Worm (Caenorhabditis elegans) whole organism, early embryonic: ENCODE measurements around the gene wdr-5.3.

ENCODE experiments used
- B0310.2 ChIP-seq: sonication (generic microtip); optimal IDR thresholded peaks from 2 replicates; lab custom pipeline; 2016; ENCODE audit warnings: mild to moderate bottlenecking, missing genetic modification characterization, missing compliant biosample characterization
- F13C5.2 ChIP-seq: sonication (generic microtip); optimal IDR thresholded peaks from 2 replicates; lab custom pipeline; 2017; ENCODE audit warnings: mild to moderate bottlenecking, missing genetic modification characterization, inconsistent platforms, missing compliant biosample characterization
- aly-1 ChIP-seq: sonication (generic microtip); optimal IDR thresholded peaks from 2 replicates; lab custom pipeline; 2016; ENCODE audit warnings: missing genetic modification characterization, missing compliant biosample characterization
- ama-1 ChIP-seq: fragments of 150-350 bp; optimal IDR thresholded peaks from 2 replicates; lab custom pipeline; 2014
- ceh-13 ChIP-seq: fragments of 200-800 bp; sonication (Bioruptor generic); optimal IDR thresholded peaks from 2 replicates; lab custom pipeline; 2018; ENCODE audit warnings: mild to moderate bottlenecking, missing genetic modification characterization, missing compliant biosample characterization
- ceh-36 ChIP-seq: sonication (generic microtip); optimal IDR thresholded peaks from 2 replicates; lab custom pipeline; 2016; ENCODE audit warnings: missing genetic modification characterization, inconsistent platforms, missing compliant biosample characterization
- ets-7 ChIP-seq: sonication (generic microtip); optimal IDR thresholded peaks from 2 replicates; lab custom pipeline; 2016; ENCODE audit warnings: missing genotype, missing genetic modification characterization, missing compliant biosample characterization
- flt-1 ChIP-seq: fragments of 200-800 bp; sonication (Bioruptor generic); IDR thresholded peaks from 2 replicates; pipeline ENCODE4 v1.3.6; 2022; ENCODE audit warnings: missing genetic modification characterization, missing compliant biosample characterization
- hmbx-1 ChIP-seq: sonication (generic microtip); optimal IDR thresholded peaks from 2 replicates; lab custom pipeline; 2016; ENCODE audit warnings: mild to moderate bottlenecking, missing genetic modification characterization, missing compliant biosample characterization
- hmg-4 ChIP-seq: fragments of 200-800 bp; sonication (Bioruptor generic); optimal IDR thresholded peaks from 2 replicates; lab custom pipeline; 2018; ENCODE audit warnings: mild to moderate bottlenecking, missing genetic modification characterization, missing compliant biosample characterization
- hnd-1 ChIP-seq: sonication (generic microtip); optimal IDR thresholded peaks from 2 replicates; lab custom pipeline; 2016; ENCODE audit warnings: missing genetic modification characterization, missing compliant biosample characterization
- pes-1 ChIP-seq: fragments of 200-800 bp; sonication (Bioruptor generic); IDR thresholded peaks from 2 replicates; pipeline ENCODE4 v1.3.6; 2022; ENCODE audit warnings: missing genetic modification reagents, missing genetic modification characterization, missing compliant biosample characterization
- scrt-1 ChIP-seq: fragments of 200-800 bp; sonication (Bioruptor generic); IDR thresholded peaks from 2 replicates; pipeline ENCODE4 v1.3.6; 2022; ENCODE audit warnings: missing genetic modification characterization, missing compliant biosample characterization
- sea-1 ChIP-seq: fragments of 200-800 bp; sonication (Bioruptor generic); conservative IDR thresholded peaks from 2 replicates; pipeline ENCODE4 v1.3.6; 2022; ENCODE audit warnings: missing genetic modification characterization, missing compliant biosample characterization
- tbx-11 ChIP-seq: fragments of 200-800 bp; sonication (Bioruptor generic); IDR thresholded peaks from 2 replicates; pipeline ENCODE4 v1.3.6; 2022; ENCODE audit warnings: missing genetic modification characterization, missing compliant biosample characterization
- tbx-37 ChIP-seq: fragments of 200-800 bp; sonication (Bioruptor generic); conservative IDR thresholded peaks from 2 replicates; pipeline ENCODE4 v1.3.6; 2022; ENCODE audit warnings: missing genetic modification reagents, missing genetic modification characterization, missing compliant biosample characterization
- tra-4 ChIP-seq: sonication (generic microtip); optimal IDR thresholded peaks from 2 replicates; lab custom pipeline; 2017; ENCODE audit warnings: missing genetic modification characterization, missing compliant biosample characterization

wdr-5.3 gene

ce11 chrV:10721304-10721703, 15.6 kb upstream of the wdr-5.3 start:
- TF ChIP-seq ceh-13 (GFP tag; lab: Kevin White, UChicago): no peak
- no peak for TF ChIP-seq F13C5.2 (tag; lab: Kevin White, UChicago)
- no peak for TF ChIP-seq tbx-37 (GFP tag; lab: Robert Waterston, UW)
- TF ChIP-seq hnd-1 (tag; lab: Kevin White, UChicago): no peak
- no peak for TF ChIP-seq hmg-4 (GFP tag; lab: Kevin White, UChicago)
- no peak for TF ChIP-seq B0310.2 (tag; lab: Kevin White, UChicago)
- TF ChIP-seq tbx-11 (GFP tag; lab: Robert Waterston, UW): no peak
- TF ChIP-seq tra-4: no peak
- no peak for TF ChIP-seq ets-7 (tag; lab: Kevin White, UChicago)
- no peak for TF ChIP-seq aly-1 (tag; lab: Kevin White, UChicago)
- no peak for TF ChIP-seq scrt-1 (GFP tag; lab: Robert Waterston, UW)
- no peak for TF ChIP-seq flt-1 (GFP tag; lab: Robert Waterston, UW)
- TF ChIP-seq ceh-36: no peak
- no peak for TF ChIP-seq ama-1
- no peak for TF ChIP-seq pes-1
- TF ChIP-seq sea-1 (GFP tag; lab: Robert Waterston, UW): no peak
- no peak for TF ChIP-seq hmbx-1 (tag; lab: Kevin White, UChicago)

ce11 chrV:10721912-10722426, 14.9 kb upstream of the wdr-5.3 start:
- TF ChIP-seq scrt-1 (GFP tag; lab: Robert Waterston, UW) (0 out of 2 replicates have a peak, but pooled peaks have one; percentile 36), hmbx-1 (tag; lab: Kevin White, UChicago) (no peak)

- TF ChIP-seq B0310.2 (tag; lab: Kevin White, UChicago): no peak
- no peak for TF ChIP-seq ets-7 (tag; lab: Kevin White, UChicago)
- no peak for TF ChIP-seq ceh-13 (GFP tag; lab: Kevin White, UChicago)
- TF ChIP-seq scrt-1 (GFP tag; lab: Robert Waterston, UW): no peak
- no peak for TF ChIP-seq tbx-11 (GFP tag; lab: Robert Waterston, UW)
- no peak for TF ChIP-seq F13C5.2 (tag; lab: Kevin White, UChicago)
- TF ChIP-seq hmg-4 (GFP tag; lab: Kevin White, UChicago): no peak
- no peak for TF ChIP-seq sea-1 (GFP tag; lab: Robert Waterston, UW)
- no peak for TF ChIP-seq pes-1
- no peak for TF ChIP-seq hmbx-1 (tag; lab: Kevin White, UChicago)
These were observed 14.3 kb upstream of the wdr-5.3 start for ce11 chrV:10722595-10722994.

- TF ChIP-seq ceh-13 (GFP tag; lab: Kevin White, UChicago): no peak
These were observed 13.7 kb upstream of the wdr-5.3 start for ce11 chrV:10723181-10723580.

ce11 chrV:10723583-10723982, 13.3 kb upstream of the wdr-5.3 start:
- TF ChIP-seq B0310.2 (tag; lab: Kevin White, UChicago): no peak
- no peak for TF ChIP-seq ama-1
- no peak for TF ChIP-seq scrt-1 (GFP tag; lab: Robert Waterston, UW)
- TF ChIP-seq pes-1: no peak
- TF ChIP-seq hmg-4 (GFP tag; lab: Kevin White, UChicago): no peak
- no peak for TF ChIP-seq sea-1 (GFP tag; lab: Robert Waterston, UW)
- no peak for TF ChIP-seq aly-1 (tag; lab: Kevin White, UChicago)
- TF ChIP-seq ets-7 (tag; lab: Kevin White, UChicago): no peak
- no peak for TF ChIP-seq flt-1 (GFP tag; lab: Robert Waterston, UW)
- TF ChIP-seq tbx-11 (GFP tag; lab: Robert Waterston, UW): no peak
- TF ChIP-seq hnd-1 (tag; lab: Kevin White, UChicago): no peak
- no peak for TF ChIP-seq ceh-13 (GFP tag; lab: Kevin White, UChicago)
- no peak for TF ChIP-seq tra-4
- TF ChIP-seq F13C5.2 (tag; lab: Kevin White, UChicago): no peak
- no peak for TF ChIP-seq hmbx-1 (tag; lab: Kevin White, UChicago)
- TF ChIP-seq ceh-36: no peak
- no peak for TF ChIP-seq tbx-37 (GFP tag; lab: Robert Waterston, UW)

DNA sequence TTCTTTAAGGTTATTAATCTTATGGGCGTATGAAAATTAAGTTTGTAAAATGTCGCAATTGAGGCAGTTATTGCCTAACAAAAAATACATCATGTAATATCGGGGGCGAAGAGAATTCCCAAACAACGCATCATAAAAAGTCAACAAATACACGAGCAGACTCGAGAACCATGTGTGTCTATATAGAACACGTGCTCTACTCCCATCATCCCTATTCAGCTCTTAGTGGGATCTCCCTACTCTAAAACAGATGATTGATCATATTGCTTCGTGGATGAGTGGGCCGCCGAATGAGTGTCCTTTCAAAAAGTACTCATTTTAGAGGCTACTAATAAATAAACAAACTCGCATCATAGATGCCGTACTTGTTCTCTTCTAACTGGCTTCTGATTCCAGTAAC, 12.4 kb upstream of the wdr-5.3 start:
- TF ChIP-seq ceh-36: no peak
- no peak for TF ChIP-seq pes-1
- TF ChIP-seq B0310.2 (tag; lab: Kevin White, UChicago): no peak
- TF ChIP-seq hmg-4 (GFP tag; lab: Kevin White, UChicago): no peak
- TF ChIP-seq aly-1 (tag; lab: Kevin White, UChicago): no peak
- TF ChIP-seq scrt-1 (GFP tag; lab: Robert Waterston, UW): no peak
- no peak for TF ChIP-seq sea-1 (GFP tag; lab: Robert Waterston, UW)
- TF ChIP-seq flt-1 (GFP tag; lab: Robert Waterston, UW): no peak
- no peak for TF ChIP-seq hmbx-1 (tag; lab: Kevin White, UChicago)
- no peak for TF ChIP-seq tbx-11 (GFP tag; lab: Robert Waterston, UW)
- TF ChIP-seq F13C5.2 (tag; lab: Kevin White, UChicago): no peak
- TF ChIP-seq ets-7 (tag; lab: Kevin White, UChicago): no peak
- TF ChIP-seq hnd-1 (tag; lab: Kevin White, UChicago): no peak
- TF ChIP-seq tra-4: no peak
- TF ChIP-seq ceh-13 (GFP tag; lab: Kevin White, UChicago): no peak

DNA sequence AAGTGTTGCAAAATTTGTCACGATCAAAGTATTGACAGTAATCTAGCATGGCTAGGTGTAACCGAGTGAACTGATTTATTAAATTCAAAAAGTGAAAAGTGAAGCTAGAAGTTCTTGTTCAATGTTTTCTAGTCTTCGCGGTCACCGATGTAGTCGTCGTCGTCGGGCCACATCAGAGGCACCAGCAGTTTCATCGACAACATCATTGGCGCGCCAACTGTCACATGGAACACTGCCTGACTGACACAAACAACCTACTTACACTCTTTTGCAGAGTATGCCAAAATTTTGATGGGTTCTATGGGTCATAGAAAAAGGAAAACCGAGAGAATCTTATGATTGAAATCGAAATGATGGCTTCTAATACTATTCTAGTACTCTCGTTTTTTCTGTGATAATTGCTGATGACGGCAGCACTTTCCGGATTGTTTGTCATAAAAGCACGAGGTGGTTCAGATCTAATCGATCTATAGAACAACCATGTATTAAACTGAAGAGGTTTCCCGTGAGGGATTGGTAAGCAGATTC, 11.4 kb upstream of the wdr-5.3 start:
- TF ChIP-seq ama-1: no peak
- TF ChIP-seq aly-1 (tag; lab: Kevin White, UChicago): no peak
- TF ChIP-seq ceh-36: no peak
- TF ChIP-seq tbx-37 (GFP tag; lab: Robert Waterston, UW): no peak
- no peak for TF ChIP-seq hmg-4 (GFP tag; lab: Kevin White, UChicago)
- no peak for TF ChIP-seq flt-1 (GFP tag; lab: Robert Waterston, UW)
- TF ChIP-seq pes-1: no peak
- no peak for TF ChIP-seq tra-4
- no peak for TF ChIP-seq B0310.2 (tag; lab: Kevin White, UChicago)
- TF ChIP-seq scrt-1 (GFP tag; lab: Robert Waterston, UW): no peak
- TF ChIP-seq tbx-11 (GFP tag; lab: Robert Waterston, UW): no peak
- TF ChIP-seq hmbx-1 (tag; lab: Kevin White, UChicago): no peak
- no peak for TF ChIP-seq hnd-1 (tag; lab: Kevin White, UChicago)
- no peak for TF ChIP-seq sea-1 (GFP tag; lab: Robert Waterston, UW)
- TF ChIP-seq ets-7 (tag; lab: Kevin White, UChicago): no peak
- no peak for TF ChIP-seq F13C5.2 (tag; lab: Kevin White, UChicago)
- TF ChIP-seq ceh-13 (GFP tag; lab: Kevin White, UChicago): no peak
